Fruit fly (Drosophila melanogaster) whole organism, prepupa: Measurements from ENCODE around the gene mst.
A peak's percentile ranks its signal among the peaks of the same experiment; 100 is the strongest.

Experiments
- CG10669 ChIP-seq: fragments of 200-800 bp; sonication (Bioruptor generic); optimal IDR thresholded peaks from 3 replicates; lab custom pipeline; 2018; ENCODE audit warnings: missing biosample characterization, mild to moderate bottlenecking, missing genetic modification characterization, moderate library complexity
- Sox102F ChIP-seq: fragments of 200-800 bp; sonication (Bioruptor generic); optimal IDR thresholded peaks from 2 replicates; lab custom pipeline; 2016; ENCODE audit warnings: missing biosample characterization, mild to moderate bottlenecking, missing genetic modification characterization
- dac ChIP-seq: fragments of 200-800 bp; sonication (Bioruptor generic); optimal IDR thresholded peaks from 2 replicates; lab custom pipeline; 2017; ENCODE audit warnings: missing biosample characterization, mild to moderate bottlenecking, missing genetic modification characterization
- salr ChIP-seq, 2 experiments: fragments of 200-800 bp; sonication (Bioruptor generic); optimal IDR thresholded peaks; 3 replicates each; lab custom pipeline; 2016 to 2018; ENCODE audit warnings: missing biosample characterization in 2 of 2, missing genetic modification characterization in 2 of 2, mild to moderate bottlenecking in 1 of 2
- vri ChIP-seq: fragments of 200-800 bp; sonication (Bioruptor generic); optimal IDR thresholded peaks from 3 replicates; lab custom pipeline; 2016; ENCODE audit warnings: missing biosample characterization, mild to moderate bottlenecking, missing genetic modification characterization

- TF ChIP-seq salr (GFP tag; optimal IDR thresholded peaks at IDR 0.05; lab: Kevin White, UChicago) (no peak), CG10669 (GFP tag; lab: Kevin White, UChicago) (no peak), Sox102F (GFP tag; lab: Kevin White, UChicago) (no peak), vri (GFP tag; lab: Kevin White, UChicago) (no peak), dac (GFP tag; lab: Kevin White, UChicago) (peak; percentile 6)
Observed at dm6 chrX:21345036-21345500, 43.7 kb upstream of the mst start, which contains the start of gene dod.
